Worm (Caenorhabditis elegans): Measurements from ENCODE around the gene fipr-12.

- TF ChIP-seq him-1 (tag; optimal IDR thresholded peaks at IDR 0.05): no peak
- no peak for TF ChIP-seq W03F9.2 (tag; optimal IDR thresholded peaks at IDR 0.05)
- TF ChIP-seq dao-5 (tag; optimal IDR thresholded peaks at IDR 0.05): no peak
Observed at ce11 chrV:9983529-9983928, 40.4 kb downstream of the fipr-12 start.

All from whole organism, L4/young adult.